Fruit fly (Drosophila melanogaster): ENCODE measurements around the gene CG5758.
A peak's percentile ranks its signal among the peaks of the same experiment; 100 is the strongest.

The CG5758 gene

DNA sequence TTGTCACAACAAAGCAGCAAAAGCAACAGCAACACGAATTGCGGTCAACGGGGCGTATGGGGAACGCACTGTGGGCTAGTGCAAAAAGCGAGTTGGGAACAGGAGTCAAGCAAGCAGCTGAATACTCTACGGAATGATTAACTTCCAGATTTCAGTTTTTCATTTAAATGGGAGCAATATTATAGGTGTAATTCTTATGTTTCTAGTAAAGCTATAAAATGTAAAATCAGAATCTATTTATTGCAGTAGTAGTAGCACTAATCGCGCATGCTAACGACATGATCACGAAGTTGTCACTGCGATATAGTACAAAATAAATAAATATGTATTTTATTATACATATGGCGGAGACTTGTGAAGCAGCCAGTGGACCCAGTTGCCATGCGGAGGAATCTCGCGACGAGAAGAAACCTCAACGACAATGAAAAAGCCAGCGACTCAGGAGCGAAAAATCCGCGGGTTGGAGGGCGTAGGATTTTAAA lies 26.9 kb downstream of the CG5758 start:
- TF ChIP-seq usp (GFP tag; optimal IDR thresholded peaks at IDR 0.05) (no peak), pan (optimal IDR thresholded peaks at IDR 0.05) (no peak), CG8478 (optimal IDR thresholded peaks at IDR 0.05) (no peak), Dll (optimal IDR thresholded peaks at IDR 0.05) (no peak), EcR (GFP tag; optimal IDR thresholded peaks at IDR 0.05) (no peak), psq (optimal IDR thresholded peaks at IDR 0.05) (no peak)

DNA sequence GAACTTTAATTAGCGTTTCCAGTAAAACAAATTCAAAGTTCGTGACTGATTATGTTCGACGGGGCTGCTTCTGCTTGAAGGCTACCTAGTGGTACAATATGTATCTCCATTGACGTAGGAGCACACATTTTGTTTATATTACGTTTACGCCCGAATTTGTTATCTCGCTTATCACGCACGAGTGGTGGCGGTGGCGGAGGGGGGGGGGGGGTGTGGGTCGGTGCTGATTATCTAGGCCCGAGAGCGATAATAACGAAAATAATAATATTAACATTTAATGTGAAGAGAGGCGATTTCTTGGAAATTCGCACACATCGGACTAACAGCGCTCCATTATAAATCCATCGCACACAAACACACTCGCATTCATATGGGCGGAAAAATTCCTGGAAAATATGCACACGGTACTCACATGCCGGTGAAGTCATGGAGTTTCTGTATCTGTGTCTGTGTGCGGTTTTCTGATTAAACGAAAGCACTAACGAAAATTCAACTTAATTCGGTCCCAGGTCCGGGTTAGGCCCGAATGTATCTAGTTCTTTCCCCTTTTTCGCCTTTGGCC lies 27.8 kb downstream of the CG5758 start:
- TF ChIP-seq psq (optimal IDR thresholded peaks at IDR 0.05): no peak
- TF ChIP-seq EcR (GFP tag; optimal IDR thresholded peaks at IDR 0.05): no peak
- TF ChIP-seq Dll (optimal IDR thresholded peaks at IDR 0.05): no peak
- no peak for TF ChIP-seq usp (GFP tag; optimal IDR thresholded peaks at IDR 0.05)
- TF ChIP-seq CG8478 (optimal IDR thresholded peaks at IDR 0.05): no peak
- no peak for TF ChIP-seq pan (optimal IDR thresholded peaks at IDR 0.05)

DNA sequence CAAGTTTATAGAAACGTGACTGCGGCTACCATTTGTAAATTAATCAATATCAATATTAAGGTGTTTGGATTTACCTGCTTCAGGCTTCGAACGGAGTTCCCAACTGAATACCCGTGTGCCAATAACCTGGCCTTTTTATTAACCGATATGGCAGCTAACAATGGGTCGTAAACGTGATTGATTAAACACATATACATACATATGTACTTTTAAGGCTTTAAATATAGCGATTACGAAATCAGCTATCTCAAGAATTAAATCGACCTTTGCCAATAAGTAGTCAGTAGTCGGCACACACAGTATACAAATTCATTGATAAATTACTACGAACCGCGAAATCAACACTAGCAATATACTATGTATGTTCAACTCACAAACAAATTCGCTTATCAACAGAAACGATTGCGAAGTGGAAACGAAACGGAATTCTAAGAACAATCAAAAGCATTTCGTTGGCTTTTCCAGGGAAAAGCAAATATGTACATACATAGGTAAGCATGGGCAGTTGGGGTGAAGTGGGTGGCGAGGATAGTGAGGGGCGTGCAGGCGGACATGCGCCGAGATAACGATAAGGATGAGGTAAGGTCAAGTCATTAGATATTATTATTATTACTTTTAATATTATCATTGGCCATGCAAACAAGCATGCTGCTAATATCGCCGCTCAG lies 28.9 kb downstream of the CG5758 start:
- TF ChIP-seq usp (GFP tag; optimal IDR thresholded peaks at IDR 0.05) (no peak), EcR (GFP tag; optimal IDR thresholded peaks at IDR 0.05) (no peak), Dll (optimal IDR thresholded peaks at IDR 0.05) (no peak), psq (optimal IDR thresholded peaks at IDR 0.05) (no peak)

DNA sequence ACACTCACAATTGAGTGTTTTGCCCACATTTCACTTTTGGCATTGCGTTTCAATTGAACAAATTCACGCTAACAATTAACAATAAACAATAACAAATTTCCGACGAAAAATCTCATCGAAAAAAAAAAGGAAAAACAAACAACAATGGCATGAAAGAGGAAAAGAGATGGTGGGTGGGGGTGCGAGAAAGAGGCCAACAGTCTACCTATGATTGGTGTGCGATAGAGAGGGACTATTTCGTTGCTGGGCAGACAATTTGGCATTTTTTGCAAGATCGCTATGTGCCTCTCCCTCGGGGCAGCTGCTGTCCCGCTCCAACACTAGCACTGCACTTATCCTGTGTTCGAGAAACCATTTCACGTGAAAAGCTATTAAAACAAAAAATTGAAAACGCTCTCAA lies 30.1 kb downstream of the CG5758 start:
- TF ChIP-seq pan (optimal IDR thresholded peaks at IDR 0.05) (no peak), EcR (GFP tag; optimal IDR thresholded peaks at IDR 0.05) (no peak), Dll (optimal IDR thresholded peaks at IDR 0.05) (no peak), CG8478 (optimal IDR thresholded peaks at IDR 0.05) (no peak), usp (GFP tag; optimal IDR thresholded peaks at IDR 0.05) (no peak), psq (optimal IDR thresholded peaks at IDR 0.05) (no peak)

DNA sequence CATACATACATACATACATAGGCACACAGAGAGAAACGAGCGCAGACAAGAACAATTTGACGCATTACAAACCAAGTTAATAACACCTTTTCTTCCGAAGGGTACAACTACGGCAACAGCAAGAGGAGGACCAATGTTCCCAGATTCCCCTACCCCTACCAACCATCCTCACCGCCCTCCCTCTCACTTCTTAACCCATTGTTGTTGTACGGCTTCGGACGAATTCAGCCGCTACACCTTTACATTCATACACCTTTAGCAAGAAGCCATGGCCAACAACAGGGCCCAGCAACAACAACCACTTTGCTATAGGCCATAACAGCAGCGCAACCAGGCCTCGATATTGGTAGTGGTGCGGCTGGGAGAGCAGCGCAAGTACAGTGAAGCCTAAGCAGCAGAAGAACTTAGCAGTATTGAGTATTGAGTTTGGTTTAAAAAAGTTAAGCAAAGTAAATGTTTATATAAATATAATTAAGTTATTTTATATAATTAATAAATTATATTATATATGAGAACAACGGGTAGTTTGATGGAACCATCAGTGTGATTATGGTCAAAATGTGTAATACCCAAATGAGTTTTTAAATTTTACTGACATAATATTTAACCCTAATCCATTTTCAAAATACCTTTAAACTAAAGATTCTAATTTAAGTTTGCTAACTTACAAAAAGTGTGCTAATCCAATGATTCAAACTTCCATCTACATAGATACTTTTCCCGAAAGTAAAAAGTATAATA lies 30.8 kb downstream of the CG5758 start:
- TF ChIP-seq CG8478 (optimal IDR thresholded peaks at IDR 0.05) (no peak), pan (optimal IDR thresholded peaks at IDR 0.05) (no peak), psq (optimal IDR thresholded peaks at IDR 0.05) (no peak), EcR (GFP tag; optimal IDR thresholded peaks at IDR 0.05) (no peak)

DNA sequence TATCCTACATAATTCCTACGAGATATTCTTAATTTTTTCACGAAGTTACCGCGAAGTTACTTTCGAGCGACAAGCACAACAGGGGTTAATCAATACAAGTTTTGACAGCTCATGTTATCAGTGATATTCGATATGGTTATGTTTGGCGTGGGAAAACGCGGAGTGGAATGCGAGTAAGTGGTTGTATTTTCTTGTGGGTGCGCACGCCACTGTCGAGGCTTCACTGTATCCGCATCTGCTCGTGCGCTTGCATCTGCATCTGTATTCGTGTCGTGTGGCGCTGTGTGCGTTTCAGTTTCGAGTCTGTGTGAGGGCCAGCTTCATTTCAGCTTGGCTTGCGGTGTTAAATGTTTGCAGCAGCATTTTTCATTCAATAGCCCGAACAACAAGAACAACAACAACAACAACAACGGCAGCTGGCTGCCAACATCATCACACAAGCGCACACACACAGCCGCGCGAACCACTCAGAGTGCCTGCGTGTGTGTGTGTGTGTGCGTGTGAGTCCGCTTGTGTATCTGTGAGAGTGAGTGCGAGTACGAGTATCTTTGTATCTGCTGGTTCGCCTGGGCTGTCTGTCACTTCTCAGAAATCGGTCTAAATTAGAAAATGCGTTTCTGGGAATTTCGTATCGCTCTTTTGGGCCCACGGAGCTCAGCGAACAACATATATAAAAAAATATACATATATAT lies 31.5 kb downstream of the CG5758 start:
- TF ChIP-seq CG8478 (optimal IDR thresholded peaks at IDR 0.05) (peak; percentile 65), Dll (optimal IDR thresholded peaks at IDR 0.05) (no peak)

DNA sequence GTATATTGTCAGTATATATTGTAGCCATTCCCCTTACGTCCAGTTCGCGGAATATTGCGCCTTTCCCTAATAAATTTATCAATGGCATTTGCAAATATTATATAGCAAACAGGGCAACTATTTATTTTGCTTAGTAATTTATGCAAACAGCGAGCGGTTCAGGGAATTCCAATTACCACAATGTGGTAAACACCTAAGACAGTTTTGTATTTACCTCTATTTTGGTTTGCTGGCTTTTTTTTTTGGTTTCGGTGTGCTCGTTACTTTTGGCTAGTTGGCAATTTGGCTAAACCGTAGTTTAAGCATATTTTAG lies 32.0 kb downstream of the CG5758 start:
- TF ChIP-seq usp (GFP tag; optimal IDR thresholded peaks at IDR 0.05): no peak
- no peak for TF ChIP-seq psq (optimal IDR thresholded peaks at IDR 0.05)
- TF ChIP-seq EcR (GFP tag; optimal IDR thresholded peaks at IDR 0.05): no peak
- TF ChIP-seq CG8478 (optimal IDR thresholded peaks at IDR 0.05): no peak
- no peak for TF ChIP-seq Dll (optimal IDR thresholded peaks at IDR 0.05)
- no peak for TF ChIP-seq pan (optimal IDR thresholded peaks at IDR 0.05)

DNA sequence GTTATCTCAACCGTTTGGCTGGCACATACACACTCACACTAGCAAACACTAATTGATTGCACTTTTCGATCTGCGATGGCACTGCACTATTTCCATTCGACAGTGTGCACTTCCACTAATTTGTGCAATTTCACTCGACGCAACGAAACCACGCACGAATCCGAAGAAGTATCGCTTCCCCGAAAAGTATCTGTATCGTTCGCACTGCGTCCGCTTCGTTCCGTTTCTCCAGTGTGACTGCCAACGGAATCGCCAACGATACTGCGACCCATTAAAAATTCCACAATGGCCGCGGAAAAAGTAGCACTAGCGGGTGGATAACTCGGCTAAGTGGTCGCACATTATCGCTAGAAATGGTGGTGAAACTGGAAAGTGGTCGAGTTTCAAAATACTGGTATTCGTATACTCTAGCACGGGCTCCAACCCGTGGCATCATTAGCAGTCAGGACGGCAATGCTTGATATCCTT lies 32.4 kb downstream of the CG5758 start, which contains the start of gene Socs36E:
Gene Socs36E (minus strand): TSS at position 246 of the 468 bp plus-strand sequence.
- no peak for TF ChIP-seq pan (optimal IDR thresholded peaks at IDR 0.05)
- TF ChIP-seq CG8478 (optimal IDR thresholded peaks at IDR 0.05): no peak
- no peak for TF ChIP-seq usp (GFP tag; optimal IDR thresholded peaks at IDR 0.05)
- no peak for TF ChIP-seq psq (optimal IDR thresholded peaks at IDR 0.05)
- no peak for TF ChIP-seq EcR (GFP tag; optimal IDR thresholded peaks at IDR 0.05)
- TF ChIP-seq Dll (optimal IDR thresholded peaks at IDR 0.05): no peak

DNA sequence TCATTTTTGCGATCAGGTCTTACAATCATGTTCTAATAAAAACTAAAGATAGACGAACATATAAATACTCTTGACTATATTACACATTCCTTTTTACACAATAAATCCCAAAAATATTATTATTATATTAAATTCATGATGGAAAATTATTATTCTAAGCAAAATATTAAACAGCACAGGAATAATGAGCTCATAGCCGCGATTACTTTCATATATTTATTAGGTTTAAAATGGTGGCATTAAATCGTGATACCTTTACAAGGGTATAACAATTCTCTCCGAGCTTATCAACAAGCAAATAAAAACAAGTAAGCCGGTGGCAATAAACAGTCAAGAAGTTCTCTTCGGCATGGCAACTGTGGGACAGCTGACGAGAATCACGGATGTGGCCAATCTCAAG lies 33.3 kb downstream of the CG5758 start, which contains the start of gene CG17681:
Gene CG17681 (plus strand): TSS at position 56 of the 400 bp plus-strand sequence.
- TF ChIP-seq CG8478 (optimal IDR thresholded peaks at IDR 0.05): no peak
- no peak for TF ChIP-seq pan (optimal IDR thresholded peaks at IDR 0.05)
- TF ChIP-seq Dll (optimal IDR thresholded peaks at IDR 0.05): no peak
- no peak for TF ChIP-seq psq (optimal IDR thresholded peaks at IDR 0.05)
- no peak for TF ChIP-seq EcR (GFP tag; optimal IDR thresholded peaks at IDR 0.05)
- TF ChIP-seq usp (GFP tag; optimal IDR thresholded peaks at IDR 0.05): no peak

DNA sequence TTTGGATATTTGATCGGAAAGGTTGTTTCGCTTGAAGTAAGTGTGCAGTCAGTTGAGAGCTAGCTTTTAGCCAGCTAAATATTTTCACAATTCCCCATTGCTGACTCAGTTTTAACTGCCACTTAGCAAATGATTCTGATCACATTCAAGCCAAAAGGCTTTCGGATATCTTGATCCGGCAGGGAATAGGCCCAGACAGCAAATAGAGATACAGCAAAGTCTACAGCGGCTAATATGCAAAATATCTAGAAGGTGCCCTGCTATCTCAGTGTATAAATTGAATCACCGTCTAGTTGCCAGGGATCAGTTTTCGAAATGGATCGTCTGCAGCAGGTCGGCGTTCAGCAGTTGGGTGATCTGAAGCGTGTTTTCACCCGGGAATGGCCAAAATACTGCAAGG lies 34.8 kb downstream of the CG5758 start, which contains the start of gene CG15155:
Gene CG15155 (plus strand): TSS at position 301 of the 400 bp plus-strand sequence.
- TF ChIP-seq CG8478 (optimal IDR thresholded peaks at IDR 0.05) (no peak), psq (optimal IDR thresholded peaks at IDR 0.05) (no peak), EcR (GFP tag; optimal IDR thresholded peaks at IDR 0.05) (no peak), Dll (optimal IDR thresholded peaks at IDR 0.05) (no peak)

DNA sequence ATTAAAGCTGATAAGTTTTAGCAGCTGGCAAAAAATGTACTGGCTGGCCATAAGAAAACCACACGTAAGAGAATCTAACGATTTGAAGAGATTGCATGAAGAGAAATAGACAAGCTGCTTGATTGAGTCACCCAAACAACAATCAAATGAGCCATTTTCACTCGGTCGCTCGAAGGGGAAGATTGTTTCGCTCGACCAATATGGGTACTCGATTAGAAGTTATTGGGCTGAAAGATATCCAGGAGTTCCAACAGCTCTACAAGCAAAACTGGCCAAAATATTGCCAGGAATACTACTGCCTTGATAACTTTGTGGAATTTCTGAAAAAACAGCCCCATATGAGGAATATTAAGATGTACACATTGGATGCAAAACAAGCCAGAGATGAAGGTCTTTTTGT lies 36.1 kb downstream of the CG5758 start, which contains the start of gene CG5783:
Gene CG5783 (plus strand): TSS at position 167 of the 400 bp plus-strand sequence.
- TF ChIP-seq psq (optimal IDR thresholded peaks at IDR 0.05) (no peak), CG8478 (optimal IDR thresholded peaks at IDR 0.05) (no peak), Dll (optimal IDR thresholded peaks at IDR 0.05) (no peak), usp (GFP tag; optimal IDR thresholded peaks at IDR 0.05) (no peak), EcR (GFP tag; optimal IDR thresholded peaks at IDR 0.05) (no peak), pan (optimal IDR thresholded peaks at IDR 0.05) (no peak)

DNA sequence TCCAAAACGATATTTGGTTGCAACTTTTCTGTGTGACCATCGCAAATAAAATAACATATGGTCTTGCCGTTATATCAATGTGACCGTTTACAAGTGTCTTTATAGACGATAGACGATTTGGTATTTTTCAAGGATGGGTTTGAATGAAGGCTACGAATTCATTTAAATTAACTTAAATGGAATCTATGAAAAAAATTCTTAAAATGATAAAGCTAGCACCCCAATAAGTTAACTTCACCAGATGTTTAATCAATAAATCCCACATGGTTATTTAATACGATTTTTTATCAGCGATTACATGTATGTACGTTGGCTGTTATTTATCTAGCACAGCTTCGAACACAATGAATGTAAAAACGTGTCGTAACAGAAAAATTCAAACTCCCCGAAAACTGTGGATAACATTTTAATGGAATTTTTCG lies 38.8 kb downstream of the CG5758 start:
- TF ChIP-seq psq (optimal IDR thresholded peaks at IDR 0.05) (no peak), CG8478 (optimal IDR thresholded peaks at IDR 0.05) (no peak), pan (optimal IDR thresholded peaks at IDR 0.05) (no peak), usp (GFP tag; optimal IDR thresholded peaks at IDR 0.05) (no peak), Dll (optimal IDR thresholded peaks at IDR 0.05) (no peak), EcR (GFP tag; optimal IDR thresholded peaks at IDR 0.05) (no peak)

All from whole organism.